Fruit fly (Drosophila melanogaster): ENCODE results near the gene CG34367.

- TF ChIP-seq pan (optimal IDR thresholded peaks at IDR 0.05), result no peak
- no peak for TF ChIP-seq Dll (optimal IDR thresholded peaks at IDR 0.05)
These were observed 34.4 kb upstream of the CG34367 start, which contains the start of gene da for dm6 chr2L:10387869-10388726.
